Fruit fly (Drosophila melanogaster): ENCODE results near the gene ATPsynCF6.

Gene ATPsynCF6

DNA sequence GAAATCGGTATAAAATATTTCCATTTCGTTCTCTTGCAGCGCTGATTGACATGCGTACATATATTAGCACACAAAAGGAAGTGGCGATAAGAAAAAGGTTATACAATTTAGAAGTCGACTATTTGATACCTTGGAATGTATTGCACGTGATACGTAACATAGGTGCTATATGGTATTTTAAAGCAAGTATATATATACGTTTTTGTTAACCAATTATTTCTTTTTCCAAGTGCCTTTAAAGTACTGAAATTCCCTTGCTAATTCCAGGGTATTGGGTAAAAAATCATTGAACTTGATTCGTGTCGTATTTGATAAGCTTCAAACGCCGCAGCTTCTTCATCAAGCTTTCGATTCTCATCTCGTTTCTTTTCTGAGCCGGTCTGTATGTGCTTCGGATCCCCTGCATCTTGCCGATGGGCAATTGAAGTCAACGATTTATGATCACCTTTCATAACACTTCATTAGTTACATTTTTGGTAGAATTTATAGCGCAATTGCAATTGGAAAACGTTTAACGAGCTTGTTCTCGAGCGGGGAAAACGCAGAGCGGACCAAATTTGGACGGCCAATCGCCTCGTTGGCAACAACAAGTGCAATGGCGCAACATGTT, 7.8 kb upstream of the ATPsynCF6 start, which contains the start of gene CG4408 (continued):
- TF ChIP-seq sisA (GFP tag; IDR thresholded peaks at IDR 0.05) = peak; percentile 37; the same call in 1 of the 2 replicates
- no peak for TF ChIP-seq vfl (GFP tag; optimal IDR thresholded peaks at IDR 0.05)
- TF ChIP-seq Meics (GFP tag; optimal IDR thresholded peaks at IDR 0.05) = peak; percentile 53
- TF ChIP-seq Abd-B (GFP tag; optimal IDR thresholded peaks at IDR 0.05) = peak; percentile 30
- peak; percentile 54 for TF ChIP-seq CG13624 (GFP tag; optimal IDR thresholded peaks at IDR 0.05)
- TF ChIP-seq CG11695 (GFP tag; IDR thresholded peaks at IDR 0.05) = 0 out of 3 replicates have a peak, but pooled peaks have one; percentile 10
- TF ChIP-seq CG7786 (GFP tag; optimal IDR thresholded peaks at IDR 0.05) = peak; percentile 38
- peak; percentile 59 for TF ChIP-seq gem (tag; optimal IDR thresholded peaks at IDR 0.05)
- 0 out of 2 replicates have a peak, but pooled peaks have one; percentile 22 for TF ChIP-seq CG6272 (GFP tag; IDR thresholded peaks at IDR 0.05)
- TF ChIP-seq Mrtf (GFP tag; IDR thresholded peaks at IDR 0.05) = no peak
- TF ChIP-seq CG9215 (GFP tag; IDR thresholded peaks at IDR 0.05) = peak; percentile 35; the same call in 1 of the 2 replicates
- TF ChIP-seq pfk (GFP tag; optimal IDR thresholded peaks at IDR 0.05) = no peak
- TF ChIP-seq CG15011 (GFP tag; optimal IDR thresholded peaks at IDR 0.05) = no peak
- peak; percentile 52 for TF ChIP-seq lmd (GFP tag; IDR thresholded peaks at IDR 0.05)
- TF ChIP-seq esg (GFP tag; conservative IDR thresholded peaks at IDR 0.05) = 0 out of 2 replicates have a peak, but pooled peaks have one; percentile 11
- TF ChIP-seq CG30403 (GFP tag; optimal IDR thresholded peaks at IDR 0.05) = peak; percentile 43
- peak; percentile 20; the same call in 1 of the 2 replicates for TF ChIP-seq CG17328 (GFP tag; IDR thresholded peaks at IDR 0.05)
- no peak for TF ChIP-seq wek (GFP tag; optimal IDR thresholded peaks at IDR 0.05)
- TF ChIP-seq sna (GFP tag; IDR thresholded peaks at IDR 0.05; ENCODE audit: partially characterized antibody) = no peak
- no peak for TF ChIP-seq Dad (GFP tag; optimal IDR thresholded peaks at IDR 0.05)
- peak; percentile 84 for TF ChIP-seq CG10274 (GFP tag; optimal IDR thresholded peaks at IDR 0.05)
- TF ChIP-seq Xbp1 (GFP tag; optimal IDR thresholded peaks at IDR 0.05) = peak; percentile 10
- no peak for TF ChIP-seq CG8478 (optimal IDR thresholded peaks at IDR 0.05)
- peak; percentile 93 for TF ChIP-seq D19B (GFP tag; optimal IDR thresholded peaks at IDR 0.05)
- TF ChIP-seq emc (GFP tag; optimal IDR thresholded peaks at IDR 0.05) = no peak
- peak; percentile 70 for TF ChIP-seq row (GFP tag; IDR thresholded peaks at IDR 0.05)
- no peak for TF ChIP-seq Dref (GFP tag; IDR thresholded peaks at IDR 0.05)
- no peak; the same call in 2 of the 3 replicates for TF ChIP-seq CG7357 (GFP tag; IDR thresholded peaks at IDR 0.05)
- TF ChIP-seq CG4404 (GFP tag; IDR thresholded peaks at IDR 0.05) = peak; percentile 21; the same call in 1 of the 2 replicates
- TF ChIP-seq PHDP (tag; optimal IDR thresholded peaks at IDR 0.05) = peak; percentile 43
- no peak for TF ChIP-seq ssp (GFP tag; IDR thresholded peaks at IDR 0.05)
- TF ChIP-seq CG2712 (tag; optimal IDR thresholded peaks at IDR 0.05) = peak; percentile 45
- TF ChIP-seq onecut (GFP tag; IDR thresholded peaks at IDR 0.05) = 0 out of 2 replicates have a peak, but pooled peaks have one; percentile 23
- no peak for TF ChIP-seq cg (GFP tag; optimal IDR thresholded peaks at IDR 0.05)
- peak; percentile 7 for TF ChIP-seq Dip3 (GFP tag; optimal IDR thresholded peaks at IDR 0.05)
- TF ChIP-seq pnt (GFP tag; optimal IDR thresholded peaks at IDR 0.05) = peak; percentile 33
- TF ChIP-seq Hr51 (GFP tag; optimal IDR thresholded peaks at IDR 0.05) = peak in 1 of 2 experiments; percentile 31
- no peak for TF ChIP-seq CG7745 (tag; optimal IDR thresholded peaks at IDR 0.05)
- TF ChIP-seq exex (tag; optimal IDR thresholded peaks at IDR 0.05) = no peak
- peak; percentile 36; the same call in 1 of the 2 replicates for TF ChIP-seq CG10366 (GFP tag; IDR thresholded peaks at IDR 0.05)
- TF ChIP-seq Hmr (GFP tag; optimal IDR thresholded peaks at IDR 0.05) = peak; percentile 25
- peak; percentile 19 for TF ChIP-seq Hsf (GFP tag; optimal IDR thresholded peaks at IDR 0.05)
- no peak for TF ChIP-seq her (GFP tag; optimal IDR thresholded peaks at IDR 0.05)
- TF ChIP-seq dpn (GFP tag; optimal IDR thresholded peaks at IDR 0.05) = peak in 1 of 2 experiments; percentile 11
- no peak for TF ChIP-seq disco-r (GFP tag; optimal IDR thresholded peaks at IDR 0.05)
- TF ChIP-seq fd64A (GFP tag; optimal IDR thresholded peaks at IDR 0.05) = no peak
- TF ChIP-seq CG7839 (tag; optimal IDR thresholded peaks at IDR 0.05) = peak; percentile 57
- no peak for TF ChIP-seq tup (GFP tag; optimal IDR thresholded peaks at IDR 0.05)
- no peak for TF ChIP-seq prd (optimal IDR thresholded peaks at IDR 0.05)
- peak; percentile 65; the same call in 2 of the 3 replicates for TF ChIP-seq prd (GFP tag; IDR thresholded peaks at IDR 0.05)

All from whole organism, embryonic.